Fruit fly (Drosophila melanogaster) whole organism: Measurements from ENCODE around the gene CG14740.

Experiments
- CG8478 ChIP-seq: fragments of >200 bp; optimal IDR thresholded peaks from 2 replicates; lab custom pipeline; 2018; ENCODE audit warnings: inconsistent platforms
- pan ChIP-seq: fragments of >200 bp; optimal IDR thresholded peaks from 2 replicates; lab custom pipeline; 2017
- psq ChIP-seq: fragments of >200 bp; optimal IDR thresholded peaks from 2 replicates; lab custom pipeline; 2017
- usp ChIP-seq: fragments of >200 bp; optimal IDR thresholded peaks from 2 replicates; lab custom pipeline; 2017; ENCODE audit warnings: missing biosample characterization, missing genetic modification characterization, mixed read lengths

DNA sequence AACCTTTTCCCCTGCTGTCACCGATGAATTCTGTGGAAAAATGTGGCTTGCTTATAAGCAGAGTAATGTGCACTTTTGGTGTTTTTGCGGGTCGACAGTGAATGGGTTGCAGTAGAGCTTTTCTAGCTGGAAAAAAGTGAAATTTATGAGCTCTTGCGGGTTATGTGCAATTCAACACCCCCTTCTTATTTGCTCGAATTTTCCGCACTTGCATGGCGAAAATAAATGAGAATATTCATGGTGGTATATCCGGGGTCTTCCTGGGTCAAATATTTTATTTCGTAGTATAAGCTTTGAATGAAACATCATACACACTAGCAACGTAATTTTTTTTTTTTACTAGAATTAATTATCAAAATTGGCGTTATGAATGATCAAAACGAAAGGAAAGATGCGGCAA lies 22.5 kb downstream of the CG14740 start, which contains the start of gene CG14736:
- TF ChIP-seq usp (GFP tag; lab: Kevin White, UChicago): no peak
- TF ChIP-seq CG8478: no peak
- TF ChIP-seq pan (lab: Kevin White, UChicago): no peak
- no peak for TF ChIP-seq psq (lab: Kevin White, UChicago)
